Fruit fly (Drosophila melanogaster) whole organism, embryonic: ENCODE measurements around the gene CG43168.

ENCODE experiments used
- CG10462 ChIP-seq: fragments of 200-800 bp; sonication (Bioruptor generic); optimal IDR thresholded peaks from 2 replicates; lab custom pipeline; 2016; ENCODE audit warnings: missing biosample characterization, missing genetic modification characterization
- CG11247 ChIP-seq: fragments of 200-800 bp; sonication (Bioruptor generic); IDR thresholded peaks from 2 replicates; pipeline ENCODE4 v1.3.6; 2022; ENCODE audit warnings: missing biosample characterization, missing genetic modification characterization
- CG12219 ChIP-seq: fragments of 200-800 bp; sonication (Bioruptor generic); optimal IDR thresholded peaks from 3 replicates; lab custom pipeline; 2018; ENCODE audit warnings: missing biosample characterization, mild to moderate bottlenecking, missing genetic modification characterization
- CG13287 ChIP-seq: fragments of 200-800 bp; sonication (Bioruptor generic); IDR thresholded peaks from 2 replicates; pipeline ENCODE4 v1.3.6; 2022; ENCODE audit warnings: missing biosample characterization, missing genetic modification characterization; ENCODE audit not compliant: partially characterized antibody
- CG13424 ChIP-seq: fragments of 200-800 bp; sonication (Bioruptor generic); optimal IDR thresholded peaks from 2 replicates; lab custom pipeline; 2019; ENCODE audit warnings: missing biosample characterization, mild to moderate bottlenecking, missing genetic modification characterization, moderate library complexity
- CG15601 ChIP-seq: fragments of 200-800 bp; sonication (Bioruptor generic); optimal IDR thresholded peaks from 3 replicates; lab custom pipeline; 2019; ENCODE audit warnings: missing biosample characterization, mild to moderate bottlenecking, missing genetic modification characterization, moderate library complexity
- CG16815 ChIP-seq: fragments of 200-800 bp; sonication (Bioruptor generic); optimal IDR thresholded peaks from 3 replicates; lab custom pipeline; 2017; ENCODE audit warnings: missing biosample characterization, mild to moderate bottlenecking, missing genetic modification characterization
- CG17612 ChIP-seq: fragments of 200-800 bp; sonication (Bioruptor generic); IDR thresholded peaks from 2 replicates; pipeline ENCODE4 v1.3.6; 2022; ENCODE audit warnings: missing biosample characterization, missing genetic modification characterization
- CG18764 ChIP-seq: fragments of 200-800 bp; sonication (Bioruptor generic); optimal IDR thresholded peaks from 3 replicates; lab custom pipeline; 2016; ENCODE audit warnings: missing biosample characterization, missing genetic modification characterization
- CG34422 ChIP-seq: fragments of 200-800 bp; sonication (Bioruptor generic); IDR thresholded peaks from 3 replicates; pipeline ENCODE4 v1.3.6; 2022; ENCODE audit warnings: missing biosample characterization, missing genetic modification characterization
- CG3726 ChIP-seq: fragments of 200-800 bp; sonication (Bioruptor generic); IDR thresholded peaks from 3 replicates; pipeline ENCODE4, ENCODE4 v1.3.6; 2022; ENCODE audit warnings: missing biosample characterization, missing genetic modification characterization
- CG6854 ChIP-seq: fragments of 200-800 bp; sonication (Bioruptor generic); optimal IDR thresholded peaks from 3 replicates; lab custom pipeline; 2017; ENCODE audit warnings: missing biosample characterization, mild to moderate bottlenecking, missing genetic modification characterization
- CG7963 ChIP-seq: fragments of 200-800 bp; sonication (Bioruptor generic); IDR thresholded peaks from 3 replicates; pipeline ENCODE4 v1.3.6; 2022; ENCODE audit warnings: missing biosample characterization, missing genetic modification characterization; ENCODE audit not compliant: partially characterized antibody
- CG8388 ChIP-seq: fragments of 200-800 bp; sonication (Bioruptor generic); optimal IDR thresholded peaks from 2 replicates; lab custom pipeline; 2019; ENCODE audit warnings: missing biosample characterization, mild to moderate bottlenecking, missing genetic modification characterization, moderate library complexity
- CG9609 ChIP-seq: fragments of 200-800 bp; sonication (Bioruptor generic); optimal IDR thresholded peaks from 3 replicates; lab custom pipeline; 2016; ENCODE audit warnings: missing biosample characterization, missing genetic modification characterization
- Dref ChIP-seq: fragments of 200-800 bp; sonication (Bioruptor generic); IDR thresholded peaks from 2 replicates; pipeline ENCODE4 v1.3.6; 2022; ENCODE audit warnings: missing biosample characterization, missing genetic modification characterization
- Drgx ChIP-seq: fragments of 200-800 bp; sonication (Bioruptor generic); IDR thresholded peaks from 2 replicates; pipeline ENCODE4 v1.3.6; 2022; ENCODE audit warnings: missing biosample characterization, missing genetic modification characterization
- Ets65A ChIP-seq: fragments of 200-800 bp; sonication (Bioruptor generic); peaks from one replicate; lab custom pipeline; 2016; ENCODE audit warnings: missing biosample characterization, missing genetic modification characterization
- HLHmδ ChIP-seq: fragments of 200-800 bp; sonication (Bioruptor generic); optimal IDR thresholded peaks from 2 replicates; lab custom pipeline; 2018; ENCODE audit warnings: missing biosample characterization, mild to moderate bottlenecking, missing genetic modification characterization, moderate library complexity
- Lim3 ChIP-seq: fragments of 200-800 bp; sonication (Bioruptor generic); IDR thresholded peaks from 2 replicates; pipeline ENCODE4 v1.3.6; 2022; ENCODE audit warnings: missing biosample characterization, missing genetic modification characterization
- MESR4 ChIP-seq: fragments of 200-800 bp; sonication (Bioruptor generic); optimal IDR thresholded peaks from 2 replicates; lab custom pipeline; 2018; ENCODE audit warnings: missing biosample characterization, mild to moderate bottlenecking, missing genetic modification characterization, moderate library complexity
- MTF-1 ChIP-seq: fragments of 200-800 bp; sonication (Bioruptor generic); optimal IDR thresholded peaks from 2 replicates; lab custom pipeline; 2018; ENCODE audit warnings: missing biosample characterization, mild to moderate bottlenecking, missing genetic modification characterization, borderline replicate concordance
- Max ChIP-seq: fragments of 200-800 bp; sonication (Bioruptor generic); optimal IDR thresholded peaks from 2 replicates; lab custom pipeline; 2016; ENCODE audit warnings: missing biosample characterization, mild to moderate bottlenecking, missing genetic modification characterization
- Nf-YB ChIP-seq: fragments of 200-800 bp; sonication (Bioruptor generic); optimal IDR thresholded peaks from 3 replicates; lab custom pipeline; 2019; ENCODE audit warnings: missing biosample characterization, mild to moderate bottlenecking, missing genetic modification characterization, moderate library complexity
- Ravus ChIP-seq: fragments of 200-800 bp; sonication (Bioruptor generic); IDR thresholded peaks from 2 replicates; pipeline ENCODE4 v1.3.6; 2022; ENCODE audit warnings: missing biosample characterization, missing genetic modification characterization
- abd-A ChIP-seq: fragments of 200-800 bp; sonication (Bioruptor generic); optimal IDR thresholded peaks from 3 replicates; lab custom pipeline; 2019; ENCODE audit warnings: missing biosample characterization, mild to moderate bottlenecking, missing genetic modification characterization, moderate library complexity
- ase ChIP-seq: fragments of 200-800 bp; sonication (Bioruptor generic); IDR thresholded peaks from 3 replicates; pipeline ENCODE4 v1.3.6; 2022; ENCODE audit warnings: missing biosample characterization, missing genetic modification characterization
- bsh ChIP-seq, 2 experiments: fragments of 200-800 bp; sonication (Bioruptor generic); optimal IDR thresholded peaks; 2 replicates each; lab custom pipeline; 2017 to 2018; ENCODE audit warnings: mild to moderate bottlenecking in 2 of 2, missing biosample characterization in 2 of 2, missing genetic modification characterization in 2 of 2, moderate library complexity in 1 of 2
- cg ChIP-seq: fragments of 200-800 bp; sonication (Bioruptor generic); optimal IDR thresholded peaks from 3 replicates; lab custom pipeline; 2019; ENCODE audit warnings: missing biosample characterization, mild to moderate bottlenecking, missing genetic modification characterization, moderate library complexity
- ci ChIP-seq: fragments of 200-800 bp; sonication (Bioruptor generic); IDR thresholded peaks from 3 replicates; pipeline ENCODE4 v1.3.6; 2022; ENCODE audit warnings: missing biosample characterization, missing genetic modification characterization
- crol ChIP-seq: fragments of 200-800 bp; sonication (Bioruptor generic); IDR thresholded peaks from 2 replicates; pipeline ENCODE4 v1.3.6; 2022; ENCODE audit warnings: missing biosample characterization, missing genetic modification characterization
- da ChIP-seq: fragments of 200-800 bp; sonication (Bioruptor generic); optimal IDR thresholded peaks from 2 replicates; lab custom pipeline; 2016; ENCODE audit warnings: missing biosample characterization, missing genetic modification characterization
- fd96Cb ChIP-seq: fragments of 200-800 bp; sonication (Bioruptor generic); optimal IDR thresholded peaks from 2 replicates; lab custom pipeline; 2018; ENCODE audit warnings: missing biosample characterization, mild to moderate bottlenecking, missing genetic modification characterization, moderate library complexity
- kni ChIP-seq: fragments of 200-800 bp; sonication (Bioruptor generic); optimal IDR thresholded peaks from 3 replicates; lab custom pipeline; 2017; ENCODE audit warnings: mild to moderate bottlenecking, missing biosample characterization, missing genetic modification reagents, missing genetic modification characterization
- lbe ChIP-seq: fragments of 200-800 bp; sonication (Bioruptor generic); optimal IDR thresholded peaks from 2 replicates; lab custom pipeline; 2016; ENCODE audit warnings: missing biosample characterization, mild to moderate bottlenecking, missing genetic modification characterization
- otp ChIP-seq: fragments of 200-800 bp; sonication (Bioruptor generic); IDR thresholded peaks from 3 replicates; pipeline ENCODE4, ENCODE4 v1.3.6; 2022; ENCODE audit warnings: missing biosample characterization, missing genetic modification characterization
- pfk ChIP-seq: fragments of 200-800 bp; sonication (Bioruptor generic); optimal IDR thresholded peaks from 2 replicates; lab custom pipeline; 2018; ENCODE audit warnings: missing biosample characterization, mild to moderate bottlenecking, missing genetic modification characterization, moderate library complexity
- run ChIP-seq: fragments of 200-800 bp; sonication (Bioruptor generic); optimal IDR thresholded peaks from 3 replicates; lab custom pipeline; 2018; ENCODE audit warnings: missing biosample characterization, mild to moderate bottlenecking, missing genetic modification characterization
- toy ChIP-seq: fragments of 200-800 bp; sonication (Bioruptor generic); IDR thresholded peaks from 2 replicates; pipeline ENCODE4 v1.3.6; 2022; ENCODE audit warnings: missing biosample characterization, missing genetic modification characterization
- twi ChIP-seq: fragments of 200-800 bp; optimal IDR thresholded peaks from 2 replicates; lab custom pipeline; 2019; ENCODE audit warnings: missing biosample characterization, mild to moderate bottlenecking, missing genetic modification characterization, moderate library complexity
- vvl ChIP-seq: fragments of 200-800 bp; sonication (Bioruptor generic); IDR thresholded peaks from 2 replicates; pipeline ENCODE4 v1.3.6; 2022; ENCODE audit warnings: missing biosample characterization, missing genetic modification characterization
- zfh1 ChIP-seq: fragments of 200-800 bp; sonication (Bioruptor generic); IDR thresholded peaks from 3 replicates; pipeline ENCODE4 v1.3.6; 2022; ENCODE audit warnings: missing biosample characterization, missing genetic modification characterization
- zfh2 ChIP-seq: fragments of 200-800 bp; sonication (Bioruptor generic); optimal IDR thresholded peaks from 2 replicates; lab custom pipeline; 2016; ENCODE audit warnings: missing biosample characterization, missing genetic modification characterization

CG43168 gene

dm6 chr3L:6262644-6263404 is 12.8 kb upstream of the CG43168 start, which contains the start of gene Ldh (continued):
- TF ChIP-seq kni (GFP tag; lab: Kevin White, UChicago), result peak; percentile 76
- TF ChIP-seq bsh (GFP tag; optimal IDR thresholded peaks at IDR 0.05; lab: Kevin White, UChicago), result peak; percentile 82 to 97
- no peak for TF ChIP-seq Dref (GFP tag; lab: Robert Waterston, UW)
- TF ChIP-seq CG34422 (GFP tag; lab: Robert Waterston, UW), result peak; percentile 93
- TF ChIP-seq CG16815 (GFP tag; lab: Kevin White, UChicago), result peak; percentile 94
- peak; percentile 92 for TF ChIP-seq CG12219 (GFP tag; lab: Kevin White, UChicago)
- TF ChIP-seq CG15601 (tag; lab: Kevin White, UChicago), result peak; percentile 96
- TF ChIP-seq otp (GFP tag; lab: Robert Waterston, UW), result peak; percentile 83
- TF ChIP-seq MTF-1 (GFP tag; lab: Kevin White, UChicago), result peak; percentile 65
- peak; percentile 85 for TF ChIP-seq zfh1 (GFP tag; lab: Robert Waterston, UW)
- TF ChIP-seq run, result peak; percentile 93
- peak; percentile 94 for TF ChIP-seq twi (tag; lab: Kevin White, UChicago)
- TF ChIP-seq fd96Cb (tag; lab: Kevin White, UChicago), result peak; percentile 95
- TF ChIP-seq zfh2 (GFP tag; lab: Kevin White, UChicago), result peak; percentile 73
- TF ChIP-seq ase (GFP tag; lab: Robert Waterston, UW), result peak; percentile 81

DNA sequence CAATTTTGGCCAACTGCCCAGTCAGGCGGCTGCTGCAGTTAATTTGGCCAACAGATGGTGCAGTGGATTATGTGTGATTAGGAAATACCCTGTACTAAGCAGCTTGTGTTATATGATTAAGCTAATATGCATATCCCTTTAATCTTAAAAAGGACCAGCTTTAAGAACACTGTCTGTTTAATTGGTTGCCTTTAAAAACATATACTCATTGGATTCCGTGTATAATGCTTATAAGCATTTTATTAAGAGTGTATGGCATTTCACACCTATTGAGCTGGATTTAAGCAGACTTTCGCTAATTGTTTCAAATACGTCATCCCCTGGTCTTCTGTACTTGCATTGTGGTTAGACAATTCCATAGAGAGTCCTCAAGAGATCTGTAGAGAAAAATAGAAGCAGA is 12.1 kb upstream of the CG43168 start:
- TF ChIP-seq lbe (GFP tag; lab: Kevin White, UChicago), result no peak
- TF ChIP-seq CG7963 (GFP tag; lab: Robert Waterston, UW), result 0 out of 3 replicates have a peak, but pooled peaks have one; percentile 29
- 0 out of 2 replicates have a peak, but pooled peaks have one; percentile 37 for TF ChIP-seq Drgx
- TF ChIP-seq ci (GFP tag; lab: Robert Waterston, UW), result 0 out of 3 replicates have a peak, but pooled peaks have one; percentile 8

DNA sequence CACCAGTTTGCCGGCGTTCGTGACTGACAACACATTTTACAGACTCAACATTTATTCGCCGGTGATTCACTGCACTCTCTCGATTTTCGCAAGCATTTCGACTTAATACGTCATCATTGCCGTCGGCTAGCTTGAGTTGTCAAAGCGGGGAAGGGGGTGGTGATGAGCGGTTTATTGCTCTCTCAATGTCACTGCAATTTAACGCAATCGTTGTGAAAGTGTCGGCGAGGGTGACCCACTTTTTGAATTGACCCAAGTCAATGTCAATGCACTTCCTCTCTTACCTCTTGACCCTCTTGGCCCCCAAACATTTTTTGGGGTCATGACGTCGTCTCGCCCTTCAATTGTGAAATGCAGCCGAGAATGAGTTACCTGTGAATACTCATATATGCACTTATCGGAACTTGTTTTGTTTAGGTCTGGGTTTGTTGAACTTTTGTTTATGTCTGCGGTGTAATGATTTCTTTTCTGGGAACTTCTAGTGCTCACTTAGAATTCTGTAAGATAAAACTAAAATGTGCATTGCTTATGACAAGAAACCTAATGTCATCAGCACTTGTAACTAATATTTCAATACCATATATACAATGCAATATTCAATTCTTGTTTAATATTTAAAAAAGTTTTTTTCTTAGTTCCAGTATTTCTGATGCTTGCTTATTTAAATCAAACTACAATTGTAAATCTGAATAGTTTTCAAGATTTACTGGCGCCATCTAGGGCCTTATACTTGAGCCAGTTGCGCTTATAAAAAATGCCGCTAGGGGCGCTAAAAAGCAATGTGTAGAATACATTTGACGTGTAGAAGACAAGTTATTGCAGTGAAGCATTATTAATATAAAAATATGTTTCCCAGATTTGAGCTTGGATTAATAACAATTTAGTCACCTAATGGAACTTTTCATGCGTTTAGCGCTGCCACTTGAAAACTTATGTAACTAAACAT is 11.4 kb upstream of the CG43168 start:
- TF ChIP-seq CG13424 (tag; lab: Kevin White, UChicago) (peak; percentile 51), Lim3 (GFP tag; lab: Robert Waterston, UW) (no peak), kni (GFP tag; lab: Kevin White, UChicago) (no peak), CG13287 (GFP tag; lab: Robert Waterston, UW) (peak; percentile 49; the same call in 1 of the 2 replicates), CG9609 (GFP tag; lab: Kevin White, UChicago) (peak; percentile 42), CG10462 (GFP tag; lab: Kevin White, UChicago) (no peak), CG17612 (GFP tag; lab: Robert Waterston, UW) (no peak), crol (0 out of 2 replicates have a peak, but pooled peaks have one; percentile 7), CG6854 (GFP tag; lab: Kevin White, UChicago) (no peak), abd-A (tag; lab: Kevin White, UChicago) (no peak), Nf-YB (no peak), MESR4 (GFP tag; lab: Kevin White, UChicago) (no peak), Ets65A (GFP tag; lab: Kevin White, UChicago) (peak; percentile 97), vvl (GFP tag; lab: Robert Waterston, UW) (peak; percentile 68), cg (GFP tag; lab: Kevin White, UChicago) (no peak), pfk (GFP tag; lab: Kevin White, UChicago) (no peak), Max (GFP tag; lab: Kevin White, UChicago) (no peak), Ravus (GFP tag; lab: Robert Waterston, UW) (no peak), HLHmδ (no peak), toy (no peak), CG18764 (GFP tag; lab: Kevin White, UChicago) (no peak), da (GFP tag; lab: Kevin White, UChicago) (no peak), CG3726 (GFP tag; lab: Robert Waterston, UW) (no peak), CG8388 (GFP tag; lab: Kevin White, UChicago) (peak; percentile 18), CG11247 (GFP tag; lab: Robert Waterston, UW) (peak; percentile 76), CG15601 (tag; lab: Kevin White, UChicago) (peak; percentile 9)
